Fruit fly (Drosophila melanogaster): ENCODE data around the gene kuk.

dm6 chr3R:17124177-17124576 lies 44.1 kb downstream of the kuk start, which contains the start of gene CG45079:
- TF ChIP-seq CG34367 (tag; optimal IDR thresholded peaks at IDR 0.05) = no peak
- TF ChIP-seq Snoo (tag; optimal IDR thresholded peaks at IDR 0.05) = no peak
- TF ChIP-seq CG12605 (GFP tag; IDR thresholded peaks at IDR 0.05) = no peak
- no peak for TF ChIP-seq Pif1B (GFP tag; optimal IDR thresholded peaks at IDR 0.05)
- TF ChIP-seq Pif1A (GFP tag; optimal IDR thresholded peaks at IDR 0.05) = no peak
- no peak for TF ChIP-seq CG8159 (tag; optimal IDR thresholded peaks at IDR 0.05)
- no peak for TF ChIP-seq CG9948 (tag; optimal IDR thresholded peaks at IDR 0.05)
- no peak for TF ChIP-seq EcR (GFP tag; optimal IDR thresholded peaks at IDR 0.05)
- no peak for TF ChIP-seq CG17806 (tag; optimal IDR thresholded peaks at IDR 0.05)
- TF ChIP-seq CG8301 (tag; optimal IDR thresholded peaks at IDR 0.05) = no peak
- no peak for TF ChIP-seq CG10348 (GFP tag; IDR thresholded peaks at IDR 0.05)
